Worm (Caenorhabditis elegans): Measurements from ENCODE around the gene Y75B12B.11.
"Not testable (repeated sequence)": the region's sequence is repeated elsewhere in the genome, so short reads cannot be mapped to it uniquely, and the experiment has no call there.

The Y75B12B.11 gene

ce11 chrV:15197955-15198354 lies 6.9 kb downstream of the Y75B12B.11 start, which contains the start of gene srw-1:
TSS of gene srw-1 (plus strand) at chrV:15198255.
- TF ChIP-seq snpc-4 (tag; optimal IDR thresholded peaks at IDR 0.05) (no peak), unc-120 (tag; optimal IDR thresholded peaks at IDR 0.05; ENCODE audit: poor library complexity, severe bottlenecking) (no peak), zip-8 (tag; optimal IDR thresholded peaks at IDR 0.05) (no peak), nhr-237 (tag; optimal IDR thresholded peaks at IDR 0.05) (no peak), ceh-39 (tag; optimal IDR thresholded peaks at IDR 0.05) (no peak), unc-39 (tag; optimal IDR thresholded peaks at IDR 0.05) (no peak), lin-13 (tag; optimal IDR thresholded peaks at IDR 0.05) (no peak), bed-3 (GFP tag; optimal IDR thresholded peaks at IDR 0.05) (no peak), ces-1 (GFP tag; optimal IDR thresholded peaks at IDR 0.05) (no peak), elt-1 (tag; optimal IDR thresholded peaks at IDR 0.05; ENCODE audit: borderline replicate concordance, insufficient read depth) (no peak), ceh-43 (GFP tag; optimal IDR thresholded peaks at IDR 0.05) (no peak), ham-2 (GFP tag; optimal IDR thresholded peaks at IDR 0.05) (no peak), elt-3 (tag; optimal IDR thresholded peaks at IDR 0.05) (no peak), lin-32 (GFP tag; optimal IDR thresholded peaks at IDR 0.05) (no peak)

DNA sequence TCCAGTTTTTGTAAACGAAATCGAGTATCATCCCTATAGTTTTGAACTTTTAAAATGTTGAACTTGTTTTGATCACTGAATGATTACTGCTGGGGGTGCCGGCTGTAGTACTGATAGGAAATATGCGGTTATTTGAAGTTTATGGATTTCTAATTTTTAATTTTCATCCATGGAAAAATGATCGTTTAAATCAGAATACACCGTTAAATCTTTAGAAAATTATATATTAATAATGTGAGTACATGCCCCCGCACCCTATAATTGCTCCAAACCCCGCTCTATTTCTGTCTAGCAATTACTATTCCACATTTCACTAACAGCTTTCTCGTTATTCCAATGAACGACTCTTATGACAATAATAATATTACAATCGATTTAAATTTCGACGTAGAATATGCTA lies 8.7 kb downstream of the Y75B12B.11 start, which contains the start of gene Y75B12B.10:
Y75B12B.10 (plus strand) TSS at position 301 of the 400 bp plus-strand sequence.
- TF ChIP-seq flh-1 (GFP tag; optimal IDR thresholded peaks at IDR 0.05) (no peak), snpc-4 (tag; optimal IDR thresholded peaks at IDR 0.05) (no peak), nhr-76 (tag; optimal IDR thresholded peaks at IDR 0.05) (no peak), tbx-8 (GFP tag; optimal IDR thresholded peaks at IDR 0.05) (no peak), unc-62 (GFP tag; optimal IDR thresholded peaks at IDR 0.05) (no peak), unc-120 (tag; optimal IDR thresholded peaks at IDR 0.05; ENCODE audit: poor library complexity, severe bottlenecking) (no peak), blmp-1 (tag; optimal IDR thresholded peaks at IDR 0.05) (no peak), hlh-1 (tag; optimal IDR thresholded peaks at IDR 0.05) (no peak)

DNA sequence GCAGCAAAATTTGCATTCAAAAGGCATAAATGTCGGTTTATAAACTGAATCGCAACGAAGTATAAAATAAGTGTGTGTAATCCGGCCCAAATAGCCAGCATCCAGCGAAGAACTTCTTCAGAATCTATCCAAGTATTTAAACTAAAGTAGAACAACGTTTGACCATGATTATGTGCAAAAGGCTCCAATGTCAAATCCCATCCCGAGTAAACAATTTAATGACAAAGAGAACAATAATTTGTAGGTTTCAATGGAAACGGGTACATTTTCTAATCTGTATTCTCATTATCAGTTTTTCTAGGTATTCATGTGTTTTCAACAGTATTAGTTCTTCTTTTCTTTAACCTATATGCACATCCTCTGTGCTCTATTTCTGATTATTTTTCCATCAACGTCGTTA lies 16.6 kb downstream of the Y75B12B.11 start, which contains the start of gene C41G6.12:
C41G6.12 (minus strand) TSS at position 101 of the 400 bp plus-strand sequence.
- TF ChIP-seq nhr-2, nhr-237, nhr-28 (tag; optimal IDR thresholded peaks at IDR 0.05): not testable (repeated sequence)

DNA sequence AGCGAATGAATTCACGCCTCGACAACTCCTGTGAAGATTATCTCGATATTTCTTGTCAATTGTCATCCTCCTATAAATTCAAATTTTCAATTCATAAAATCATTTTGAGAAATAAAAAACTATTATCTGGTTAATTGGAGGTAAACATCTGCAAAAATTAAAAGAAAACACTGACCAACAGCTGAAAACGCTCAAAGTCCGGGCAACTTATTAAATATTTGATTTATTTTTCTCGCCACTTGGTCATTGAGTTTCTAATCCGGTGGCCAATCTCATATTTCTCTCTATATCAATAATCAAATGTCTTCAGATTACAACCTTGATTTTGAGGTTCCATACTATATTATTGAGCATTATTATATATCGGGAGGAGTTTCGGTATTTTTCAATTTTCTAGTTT lies 20.8 kb downstream of the Y75B12B.11 start, which contains the start of gene sri-24:
sri-24 (plus strand) TSS at position 301 of the 400 bp plus-strand sequence.
- not testable (repeated sequence) for TF ChIP-seq flh-1 (GFP tag; optimal IDR thresholded peaks at IDR 0.05); ceh-83 (GFP tag; optimal IDR thresholded peaks at IDR 0.05); mls-2 (tag; optimal IDR thresholded peaks at IDR 0.05)

DNA sequence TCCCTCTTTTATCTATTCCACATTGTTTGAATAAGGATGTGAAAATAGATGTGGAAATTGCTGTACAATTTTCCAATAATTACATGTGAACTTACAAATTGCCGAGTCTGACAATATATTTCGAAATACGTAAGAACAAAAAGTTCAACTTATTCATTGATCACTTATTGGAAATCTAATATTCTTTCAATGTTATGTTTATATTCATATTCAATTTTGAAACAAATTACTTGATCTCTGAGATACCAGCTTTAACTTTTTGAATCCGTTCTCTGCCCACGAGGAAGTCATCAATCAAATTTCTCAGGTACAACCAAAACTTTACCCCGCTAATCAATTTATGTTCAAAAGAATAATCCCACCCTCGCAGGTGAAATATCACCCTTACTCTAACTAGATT lies 24.1 kb downstream of the Y75B12B.11 start, which contains the start of gene sri-26:
sri-26 (plus strand) TSS at position 301 of the 400 bp plus-strand sequence.
- not testable (repeated sequence) for TF ChIP-seq ces-1 (GFP tag; optimal IDR thresholded peaks at IDR 0.05); cnd-1 (tag; optimal IDR thresholded peaks at IDR 0.05); unc-62 (GFP tag; optimal IDR thresholded peaks at IDR 0.05)

- TF ChIP-seq ceh-83 (GFP tag; optimal IDR thresholded peaks at IDR 0.05) = no peak
- no peak for TF ChIP-seq tbx-8 (GFP tag; optimal IDR thresholded peaks at IDR 0.05)
- no peak for TF ChIP-seq nhr-76 (tag; optimal IDR thresholded peaks at IDR 0.05)
- no peak for TF ChIP-seq mep-1 (tag; optimal IDR thresholded peaks at IDR 0.05)
- no peak for TF ChIP-seq sem-2 (GFP tag; optimal IDR thresholded peaks at IDR 0.05)
- TF ChIP-seq drap-1 (GFP tag; optimal IDR thresholded peaks at IDR 0.05) = no peak
- no peak for TF ChIP-seq elt-1 (tag; optimal IDR thresholded peaks at IDR 0.05; ENCODE audit: borderline replicate concordance, insufficient read depth)
- TF ChIP-seq mls-2 (tag; optimal IDR thresholded peaks at IDR 0.05) = no peak
- TF ChIP-seq snpc-4 (tag; optimal IDR thresholded peaks at IDR 0.05) = no peak
- no peak for TF ChIP-seq elt-3 (tag; optimal IDR thresholded peaks at IDR 0.05)
- TF ChIP-seq zip-8 (tag; optimal IDR thresholded peaks at IDR 0.05) = no peak
- TF ChIP-seq mab-5 (tag; optimal IDR thresholded peaks at IDR 0.05) = no peak
- no peak for TF ChIP-seq sptf-1 (tag; optimal IDR thresholded peaks at IDR 0.05)
- TF ChIP-seq flh-1 (GFP tag; optimal IDR thresholded peaks at IDR 0.05) = no peak
- no peak for TF ChIP-seq ces-1 (GFP tag; optimal IDR thresholded peaks at IDR 0.05)
- TF ChIP-seq M03D4.4 (tag; optimal IDR thresholded peaks at IDR 0.05) = no peak
These were observed 25.6 kb downstream of the Y75B12B.11 start, which contains the start of gene sri-25 for ce11 chrV:15216705-15217104. TSS of gene sri-25 (plus strand) at chrV:15217005.
